ENCODE assay signal across 4 fruit fly cellular contexts in the genomic region with DNA sequence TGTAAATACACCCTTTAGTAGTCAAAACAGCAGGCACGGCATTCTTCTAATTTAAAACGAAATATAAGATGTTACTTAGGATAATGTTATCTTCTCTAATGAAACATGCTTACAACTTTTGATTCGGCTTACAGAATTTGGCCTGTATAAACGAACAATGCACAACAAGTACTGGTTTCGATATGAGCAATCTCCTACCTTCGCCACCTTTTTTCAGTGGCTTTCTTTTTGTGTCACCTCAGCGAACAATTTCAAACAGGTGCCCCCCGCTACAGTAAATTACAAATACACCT.
TF ChIP-seq lines count a peak whose summit lies in the region.

No protein-coding gene starts in this region.

- no peak for TF ChIP-seq CTCF in whole organism, embryonic (GFP tag; optimal IDR thresholded peaks at IDR 0.05; lab: Kevin White, UChicago)

TF ChIP-seq in whole organism, adult, 20 proteins besides CTCF, POLR2A, EP300 and RAD21:
- TF ChIP-seq CG11617 (GFP tag; optimal IDR thresholded peaks at IDR 0.05; lab: Kevin White, UChicago): no peak
- no peak for TF ChIP-seq CG1620 (GFP tag; optimal IDR thresholded peaks at IDR 0.05; lab: Kevin White, UChicago)
- TF ChIP-seq kay (GFP tag; lab: Kevin White, UChicago; ENCODE audit: borderline replicate concordance): peak; percentile 57
- no peak for TF ChIP-seq toe (GFP tag; optimal IDR thresholded peaks at IDR 0.05; lab: Kevin White, UChicago)
- TF ChIP-seq Mnt (GFP tag; optimal IDR thresholded peaks at IDR 0.05; lab: Kevin White, UChicago): no peak
- TF ChIP-seq Crg-1 (GFP tag; optimal IDR thresholded peaks at IDR 0.05; lab: Kevin White, UChicago): no peak

TF ChIP-seq in whole organism, embryonic, 481 proteins besides CTCF, POLR2A, EP300 and RAD21:
- TF ChIP-seq Dek (tag; optimal IDR thresholded peaks at IDR 0.05; lab: Kevin White, UChicago): no peak
- TF ChIP-seq CG2199 (GFP tag; IDR thresholded peaks at IDR 0.05; lab: Robert Waterston, UW): peak; percentile 11; the same call in 1 of the 3 replicates
- no peak for TF ChIP-seq phol (tag; optimal IDR thresholded peaks at IDR 0.05; lab: Kevin White, UChicago)
- TF ChIP-seq CG17328 (GFP tag; IDR thresholded peaks at IDR 0.05; lab: Robert Waterston, UW): 0 out of 2 replicates have a peak, but pooled peaks have one; percentile 3
- no peak for TF ChIP-seq HHEX (GFP tag; optimal IDR thresholded peaks at IDR 0.05; lab: Kevin White, UChicago)
- peak; percentile 36 for TF ChIP-seq sens (GFP tag; lab: Kevin White, UChicago)
- no peak for TF ChIP-seq CG4404 (GFP tag; IDR thresholded peaks at IDR 0.05; lab: Robert Waterston, UW)
- TF ChIP-seq ttk (GFP tag; IDR thresholded peaks at IDR 0.05; lab: Robert Waterston, UW): no peak
- 0 out of 2 replicates have a peak, but pooled peaks have one; percentile 1 for TF ChIP-seq CG31441 (GFP tag; IDR thresholded peaks at IDR 0.05; lab: Robert Waterston, UW)
- peak; percentile 71 for TF ChIP-seq grau (tag; optimal IDR thresholded peaks at IDR 0.05; lab: Kevin White, UChicago)
- TF ChIP-seq corto (GFP tag; optimal IDR thresholded peaks at IDR 0.05; lab: Kevin White, UChicago): no peak
- no peak for TF ChIP-seq CG11398 (GFP tag; optimal IDR thresholded peaks at IDR 0.05; lab: Kevin White, UChicago)
- TF ChIP-seq Nf-YA (GFP tag; IDR thresholded peaks at IDR 0.05; lab: Robert Waterston, UW): peak; percentile 3; the same call in 1 of the 2 replicates

TF ChIP-seq in whole organism, prepupa, 60 proteins besides CTCF, POLR2A, EP300 and RAD21:
- TF ChIP-seq esn (GFP tag; optimal IDR thresholded peaks at IDR 0.05; lab: Kevin White, UChicago) (peak; percentile 25), CG3919 (GFP tag; optimal IDR thresholded peaks at IDR 0.05; lab: Kevin White, UChicago) (no peak), Met (GFP tag; optimal IDR thresholded peaks at IDR 0.05; lab: Kevin White, UChicago) (no peak), salr (GFP tag; optimal IDR thresholded peaks at IDR 0.05; lab: Kevin White, UChicago) (no peak), CG34406 (GFP tag; optimal IDR thresholded peaks at IDR 0.05; lab: Kevin White, UChicago) (peak; percentile 21), vri (GFP tag; optimal IDR thresholded peaks at IDR 0.05; lab: Kevin White, UChicago) (no peak), CG8632 (GFP tag; optimal IDR thresholded peaks at IDR 0.05; lab: Kevin White, UChicago) (no peak), CG11294 (GFP tag; IDR thresholded peaks at IDR 0.05; lab: Robert Waterston, UW) (no peak), CG6276 (GFP tag; optimal IDR thresholded peaks at IDR 0.05; lab: Kevin White, UChicago) (no peak), Blimp-1 (GFP tag; optimal IDR thresholded peaks at IDR 0.05; lab: Kevin White, UChicago) (no peak), Eip78C (GFP tag; lab: Kevin White, UChicago) (no peak), CG6854 (GFP tag; optimal IDR thresholded peaks at IDR 0.05; lab: Kevin White, UChicago) (no peak), spab (GFP tag; optimal IDR thresholded peaks at IDR 0.05; lab: Kevin White, UChicago) (no peak), CG16779 (tag; optimal IDR thresholded peaks at IDR 0.05; lab: Kevin White, UChicago) (no peak), Lpt (GFP tag; optimal IDR thresholded peaks at IDR 0.05; lab: Kevin White, UChicago) (no peak), Ets96B (tag; optimal IDR thresholded peaks at IDR 0.05; lab: Kevin White, UChicago) (no peak), CG15336 (GFP tag; IDR thresholded peaks at IDR 0.05; lab: Robert Waterston, UW) (no peak), Eip93F (GFP tag; optimal IDR thresholded peaks at IDR 0.05; lab: Kevin White, UChicago) (no peak), svp (GFP tag; lab: Kevin White, UChicago) (peak; percentile 71), fd59A (GFP tag; optimal IDR thresholded peaks at IDR 0.05; lab: Kevin White, UChicago) (no peak), CG10669 (GFP tag; optimal IDR thresholded peaks at IDR 0.05; lab: Kevin White, UChicago) (no peak), CG4318 (GFP tag; optimal IDR thresholded peaks at IDR 0.05; lab: Kevin White, UChicago) (no peak), CG1621 (tag; optimal IDR thresholded peaks at IDR 0.05; lab: Kevin White, UChicago) (no peak), CG10631 (GFP tag; optimal IDR thresholded peaks at IDR 0.05; lab: Kevin White, UChicago) (no peak), CG32006 (GFP tag; optimal IDR thresholded peaks at IDR 0.05; lab: Kevin White, UChicago) (peak; percentile 26), Ets21C (GFP tag; optimal IDR thresholded peaks at IDR 0.05; lab: Kevin White, UChicago) (no peak), acj6 (GFP tag; optimal IDR thresholded peaks at IDR 0.05; lab: Kevin White, UChicago) (peak; percentile 23), CG31627 (GFP tag; optimal IDR thresholded peaks at IDR 0.05; lab: Kevin White, UChicago) (no peak), fd85E (GFP tag; optimal IDR thresholded peaks at IDR 0.05; lab: Kevin White, UChicago) (no peak)

TF ChIP-seq in whole organism, wandering third instar larva, 38 proteins besides CTCF, POLR2A, EP300 and RAD21:
- TF ChIP-seq usp (GFP tag; optimal IDR thresholded peaks at IDR 0.05; lab: Kevin White, UChicago) (no peak), foxo (GFP tag; optimal IDR thresholded peaks at IDR 0.05; lab: Kevin White, UChicago) (peak in 1 of 2 experiments; percentile 35), rgr (GFP tag; optimal IDR thresholded peaks at IDR 0.05; lab: Kevin White, UChicago) (peak; percentile 16), psq (GFP tag; optimal IDR thresholded peaks at IDR 0.05; lab: Kevin White, UChicago) (peak; percentile 45)
